Fruit fly (Drosophila melanogaster) whole organism, embryonic: ENCODE measurements around the gene Fer3HCH.

Experiments used
- Asciz ChIP-seq: fragments of 200-800 bp; sonication (Bioruptor generic); optimal IDR thresholded peaks from 2 replicates; lab custom pipeline; 2017; ENCODE audit warnings: missing biosample characterization, mild to moderate bottlenecking, missing genetic modification characterization, missing genetic modification reagents
- Bgb ChIP-seq: fragments of 200-800 bp; sonication (Bioruptor generic); IDR thresholded peaks from 2 replicates; pipeline ENCODE4 v1.3.6; 2022; ENCODE audit warnings: missing biosample characterization, missing genetic modification characterization; ENCODE audit not compliant: partially characterized antibody
- CG10267 ChIP-seq: fragments of 200-800 bp; sonication (Bioruptor generic); optimal IDR thresholded peaks from 2 replicates; lab custom pipeline; 2018; ENCODE audit warnings: missing biosample characterization, mild to moderate bottlenecking, missing genetic modification characterization, moderate library complexity
- CG11247 ChIP-seq: fragments of 200-800 bp; sonication (Bioruptor generic); IDR thresholded peaks from 2 replicates; pipeline ENCODE4 v1.3.6; 2022; ENCODE audit warnings: missing biosample characterization, missing genetic modification characterization
- CG11504 ChIP-seq: fragments of 200-800 bp; sonication (Bioruptor generic); optimal IDR thresholded peaks from 3 replicates; lab custom pipeline; 2019; ENCODE audit warnings: missing biosample characterization, mild to moderate bottlenecking, missing genetic modification characterization, moderate library complexity
- CG11560 ChIP-seq: fragments of 200-800 bp; sonication (Bioruptor generic); IDR thresholded peaks from 3 replicates; pipeline ENCODE4 v1.3.6; 2022; ENCODE audit warnings: missing biosample characterization, missing genetic modification characterization
- CG12299 ChIP-seq: fragments of 200-800 bp; sonication (Bioruptor generic); optimal IDR thresholded peaks from 2 replicates; lab custom pipeline; 2018; ENCODE audit warnings: missing biosample characterization, mild to moderate bottlenecking, missing genetic modification characterization
- CG14050 ChIP-seq: fragments of 200-800 bp; sonication (Bioruptor generic); IDR thresholded peaks from 3 replicates; pipeline ENCODE4 v1.3.6; 2022; ENCODE audit warnings: missing biosample characterization, missing genetic modification characterization
- CG15269 ChIP-seq: fragments of 200-800 bp; sonication (Bioruptor generic); optimal IDR thresholded peaks from 2 replicates; lab custom pipeline; 2018; ENCODE audit warnings: missing biosample characterization, mild to moderate bottlenecking, missing genetic modification characterization, moderate library complexity
- CG16815 ChIP-seq: fragments of 200-800 bp; sonication (Bioruptor generic); optimal IDR thresholded peaks from 3 replicates; lab custom pipeline; 2017; ENCODE audit warnings: missing biosample characterization, mild to moderate bottlenecking, missing genetic modification characterization
- CG17568 ChIP-seq: fragments of 200-800 bp; sonication (Bioruptor generic); optimal IDR thresholded peaks from 2 replicates; lab custom pipeline; 2018; ENCODE audit warnings: missing biosample characterization, mild to moderate bottlenecking, missing genetic modification characterization, moderate library complexity
- CG18011 ChIP-seq: fragments of 200-800 bp; sonication (Bioruptor generic); optimal IDR thresholded peaks from 2 replicates; lab custom pipeline; 2017; ENCODE audit warnings: missing biosample characterization, missing genetic modification characterization, mild to moderate bottlenecking, moderate library complexity, missing genotype
- CG31365 ChIP-seq: fragments of 200-800 bp; sonication (Bioruptor generic); optimal IDR thresholded peaks from 2 replicates; lab custom pipeline; 2018; ENCODE audit warnings: missing biosample characterization, mild to moderate bottlenecking, missing genetic modification characterization
- CG31441 ChIP-seq: fragments of 200-800 bp; sonication (Bioruptor generic); IDR thresholded peaks from 2 replicates; pipeline ENCODE4 v1.3.6; 2022; ENCODE audit warnings: missing biosample characterization, missing genetic modification characterization
- CG3726 ChIP-seq: fragments of 200-800 bp; sonication (Bioruptor generic); IDR thresholded peaks from 3 replicates; pipeline ENCODE4, ENCODE4 v1.3.6; 2022; ENCODE audit warnings: missing biosample characterization, missing genetic modification characterization
- CG3995 ChIP-seq: fragments of 200-800 bp; sonication (Bioruptor generic); optimal IDR thresholded peaks from 3 replicates; lab custom pipeline; 2016; ENCODE audit warnings: missing biosample characterization, missing genetic modification characterization
- CG7271 ChIP-seq: fragments of 200-800 bp; sonication (Bioruptor generic); optimal IDR thresholded peaks from 2 replicates; lab custom pipeline; 2018; ENCODE audit warnings: missing biosample characterization, mild to moderate bottlenecking, missing genetic modification characterization, moderate library complexity
- CG8478 ChIP-seq: fragments of >200 bp; optimal IDR thresholded peaks from 2 replicates; lab custom pipeline; 2018
- CG9437 ChIP-seq: fragments of 200-800 bp; sonication (Bioruptor generic); optimal IDR thresholded peaks from 2 replicates; lab custom pipeline; 2018; ENCODE audit warnings: missing biosample characterization, mild to moderate bottlenecking, missing genetic modification characterization
- CG9817 ChIP-seq: fragments of 200-800 bp; sonication (Bioruptor generic); optimal IDR thresholded peaks from 2 replicates; lab custom pipeline; 2018; ENCODE audit warnings: missing biosample characterization, mild to moderate bottlenecking, missing genetic modification characterization, moderate library complexity
- CoRest ChIP-seq: fragments of 200-800 bp; sonication (Bioruptor generic); optimal IDR thresholded peaks from 3 replicates; lab custom pipeline; 2018; ENCODE audit warnings: missing biosample characterization, mild to moderate bottlenecking, missing genetic modification characterization, moderate library complexity
- Hr78 ChIP-seq, 2 experiments: fragments of 200-800 bp in 1 of 2; fragments of >200 bp in 1 of 2; sonication (Bioruptor generic) in 1 of 2; optimal IDR thresholded peaks; 2 replicates each; lab custom pipeline; 2017 to 2019; ENCODE audit warnings: missing biosample characterization in 2 of 2, missing genetic modification characterization in 2 of 2, mild to moderate bottlenecking in 1 of 2, moderate library complexity in 1 of 2
- MTF-1 ChIP-seq: fragments of 200-800 bp; sonication (Bioruptor generic); optimal IDR thresholded peaks from 2 replicates; lab custom pipeline; 2018; ENCODE audit warnings: missing biosample characterization, mild to moderate bottlenecking, missing genetic modification characterization, borderline replicate concordance
- Side ChIP-seq: fragments of 200-800 bp; sonication (Bioruptor generic); optimal IDR thresholded peaks from 2 replicates; lab custom pipeline; 2016; ENCODE audit warnings: missing biosample characterization, missing genetic modification characterization
- Trl ChIP-seq, 3 experiments: fragments of >200 bp in 2 of 3; fragments of 200-800 bp in 1 of 3; sonication (Bioruptor generic) in 1 of 3; optimal IDR thresholded peaks; 2 replicates in 1 of 3; 3 replicates in 2 of 3; lab custom pipeline; 2016 to 2017; ENCODE audit warnings: missing biosample characterization in 1 of 3, missing genetic modification characterization in 1 of 3
- ap ChIP-seq: fragments of 200-800 bp; sonication (Bioruptor generic); IDR thresholded peaks from 2 replicates; pipeline ENCODE4 v1.3.6; 2022; ENCODE audit warnings: missing biosample characterization, missing genetic modification characterization
- caup ChIP-seq: fragments of 200-800 bp; sonication (Bioruptor generic); optimal IDR thresholded peaks from 3 replicates; lab custom pipeline; 2017; ENCODE audit warnings: missing biosample characterization, mild to moderate bottlenecking, missing genetic modification characterization, moderate library complexity; ENCODE audit not compliant: severe bottlenecking
- chinmo ChIP-seq: fragments of 200-800 bp; sonication (Bioruptor generic); IDR thresholded peaks from 4 replicates; pipeline ENCODE4 v1.3.6; 2022; ENCODE audit warnings: missing biosample characterization, missing genetic modification characterization; ENCODE audit not compliant: partially characterized antibody
- ems ChIP-seq: fragments of 200-800 bp; sonication (Bioruptor generic); optimal IDR thresholded peaks from 3 replicates; lab custom pipeline; 2016; ENCODE audit warnings: missing biosample characterization, missing genetic modification characterization
- fu2 ChIP-seq: fragments of 200-800 bp; sonication (Bioruptor generic); optimal IDR thresholded peaks from 2 replicates; lab custom pipeline; 2016; ENCODE audit warnings: missing biosample characterization, missing genetic modification characterization
- gfzf ChIP-seq: fragments of 200-800 bp; sonication (Bioruptor generic); optimal IDR thresholded peaks from 2 replicates; lab custom pipeline; 2016; ENCODE audit warnings: missing biosample characterization, mild to moderate bottlenecking, missing genetic modification characterization, moderate library complexity
- gro ChIP-seq: fragments of 200-800 bp; sonication (Bioruptor generic); optimal IDR thresholded peaks from 2 replicates; lab custom pipeline; 2016; ENCODE audit warnings: missing biosample characterization, missing genetic modification characterization
- gsb ChIP-seq: fragments of 200-800 bp; sonication (Bioruptor generic); IDR thresholded peaks from 2 replicates; pipeline ENCODE4 v1.3.6; 2022; ENCODE audit warnings: missing biosample characterization, missing genetic modification characterization
- gsb-n ChIP-seq: fragments of 200-800 bp; sonication (Bioruptor generic); optimal IDR thresholded peaks from 3 replicates; lab custom pipeline; 2018; ENCODE audit warnings: missing biosample characterization, mild to moderate bottlenecking, missing genetic modification characterization
- hth ChIP-seq: fragments of >200 bp; optimal IDR thresholded peaks from 2 replicates; lab custom pipeline; 2017; ENCODE audit warnings: inconsistent platforms
- lab ChIP-seq: fragments of 200-800 bp; sonication (Bioruptor generic); optimal IDR thresholded peaks from 3 replicates; lab custom pipeline; 2017; ENCODE audit warnings: missing biosample characterization, missing genetic modification characterization, mild to moderate bottlenecking, moderate library complexity, missing genetic modification reagents
- peb ChIP-seq: fragments of 200-800 bp; sonication (Bioruptor generic); IDR thresholded peaks from 2 replicates; pipeline ENCODE4 v1.3.6; 2022; ENCODE audit warnings: missing biosample characterization, missing genetic modification characterization
- prd ChIP-seq, 3 experiments: fragments of >200 bp in 2 of 3; fragments of 200-800 bp in 1 of 3; sonication (Bioruptor generic) in 1 of 3; optimal IDR thresholded peaks in 2 of 3; IDR thresholded peaks in 1 of 3; 2 replicates in 2 of 3; 3 replicates in 1 of 3; pipeline versions ENCODE4 v1.3.6 to Lab custom; 2017 to 2022; ENCODE audit warnings: missing biosample characterization in 1 of 3, missing genetic modification characterization in 1 of 3
- scrt ChIP-seq: fragments of 200-800 bp; sonication (Bioruptor generic); optimal IDR thresholded peaks from 2 replicates; lab custom pipeline; 2018; ENCODE audit warnings: missing biosample characterization, mild to moderate bottlenecking, missing genetic modification characterization, moderate library complexity
- sug ChIP-seq: fragments of 200-800 bp; optimal IDR thresholded peaks from 2 replicates; lab custom pipeline; 2019; ENCODE audit warnings: missing biosample characterization, mild to moderate bottlenecking, missing genetic modification characterization, moderate library complexity
- tin ChIP-seq: fragments of 200-800 bp; sonication (Bioruptor generic); optimal IDR thresholded peaks from 3 replicates; lab custom pipeline; 2016; ENCODE audit warnings: missing biosample characterization, missing genetic modification characterization
- trh ChIP-seq: fragments of 200-800 bp; sonication (Bioruptor generic); optimal IDR thresholded peaks from 2 replicates; lab custom pipeline; 2016; ENCODE audit warnings: missing biosample characterization, missing genetic modification characterization
- z ChIP-seq: fragments of 200-800 bp; sonication (Bioruptor generic); IDR thresholded peaks from 3 replicates; pipeline ENCODE4 v1.3.6; 2022; ENCODE audit warnings: missing biosample characterization, missing genetic modification characterization
- zfh1 ChIP-seq: fragments of 200-800 bp; sonication (Bioruptor generic); IDR thresholded peaks from 3 replicates; pipeline ENCODE4 v1.3.6; 2022; ENCODE audit warnings: missing biosample characterization, missing genetic modification characterization

Gene Fer3HCH

dm6 chrX:13130175-13130822 lies 22.3 kb upstream of the Fer3HCH start (continued):
- TF ChIP-seq Trl (optimal IDR thresholded peaks at IDR 0.05; lab: Kevin White, UChicago) (no peak), Trl (GFP tag; optimal IDR thresholded peaks at IDR 0.05; lab: Kevin White, UChicago) (peak; percentile 23), caup (GFP tag; lab: Kevin White, UChicago) (peak; percentile 63), CG15269 (tag; lab: Kevin White, UChicago) (peak; percentile 79), CG3726 (GFP tag; lab: Robert Waterston, UW) (no peak), CG16815 (GFP tag; lab: Kevin White, UChicago) (peak; percentile 61), CG11247 (GFP tag; lab: Robert Waterston, UW) (no peak), gro (GFP tag; lab: Kevin White, UChicago) (peak; percentile 45), CG10267 (tag; lab: Kevin White, UChicago) (peak; percentile 62), lab (GFP tag; lab: Kevin White, UChicago) (peak; percentile 81), CG31365 (tag; lab: Kevin White, UChicago) (peak; percentile 90), Hr78 (GFP tag; optimal IDR thresholded peaks at IDR 0.05; lab: Kevin White, UChicago) (peak in 1 of 2 experiments; percentile 31), CG11504 (tag; lab: Kevin White, UChicago) (peak; percentile 85), hth (lab: Kevin White, UChicago) (no peak), prd (optimal IDR thresholded peaks at IDR 0.05; lab: Kevin White, UChicago) (no peak), prd (GFP tag; IDR thresholded peaks at IDR 0.05; lab: Robert Waterston, UW) (peak; percentile 61; the same call in 2 of the 3 replicates), CG18011 (peak; percentile 28), gsb (GFP tag; lab: Robert Waterston, UW) (no peak), MTF-1 (GFP tag; lab: Kevin White, UChicago) (no peak), CG7271 (tag; lab: Kevin White, UChicago) (no peak), z (GFP tag; lab: Robert Waterston, UW) (no peak), zfh1 (GFP tag; lab: Robert Waterston, UW) (peak; percentile 53; the same call in 2 of the 3 replicates), scrt (GFP tag; lab: Kevin White, UChicago) (peak; percentile 95), CG9817 (peak; percentile 53), sug (tag; lab: Kevin White, UChicago) (peak; percentile 77), Bgb (GFP tag; lab: Robert Waterston, UW) (no peak), chinmo (GFP tag; lab: Robert Waterston, UW) (no peak), Side (GFP tag; lab: Kevin White, UChicago) (peak; percentile 40), CG9437 (peak; percentile 69), peb (GFP tag; lab: Robert Waterston, UW) (no peak), CG14050 (peak; percentile 28; the same call in 1 of the 3 replicates), tin (GFP tag; lab: Kevin White, UChicago) (peak; percentile 72), CG3995 (GFP tag; lab: Kevin White, UChicago) (no peak), fu2 (peak; percentile 45), CG8478 (no peak), CoRest (tag; lab: Kevin White, UChicago) (peak; percentile 85), ems (GFP tag; lab: Kevin White, UChicago) (peak; percentile 67), CG11560 (tag; lab: Robert Waterston, UW) (no peak), gfzf (GFP tag; lab: Kevin White, UChicago) (no peak), trh (GFP tag; lab: Kevin White, UChicago) (no peak), Asciz (GFP tag; lab: Kevin White, UChicago) (peak; percentile 48), ap (GFP tag; lab: Robert Waterston, UW) (0 out of 2 replicates have a peak, but pooled peaks have one; percentile 28), CG31441 (GFP tag; lab: Robert Waterston, UW) (peak; percentile 75), CG12299 (no peak), gsb-n (peak; percentile 58), CG17568 (GFP tag; lab: Kevin White, UChicago) (peak; percentile 45)
